Fruit fly (Drosophila melanogaster) whole organism, wandering third instar larva: ENCODE results near the gene CG3434.

Experiments
- Abd-B ChIP-seq: fragments of >200 bp; optimal IDR thresholded peaks from 2 replicates; lab custom pipeline; 2017; ENCODE audit warnings: missing biosample characterization, missing genetic modification characterization
- CG32264 ChIP-seq: fragments of 200-800 bp; sonication (Bioruptor generic); optimal IDR thresholded peaks from 2 replicates; lab custom pipeline; 2016; ENCODE audit warnings: missing biosample characterization, missing genetic modification characterization
- CG9705 ChIP-seq: fragments of 200-800 bp; sonication (Bioruptor generic); optimal IDR thresholded peaks from 2 replicates; lab custom pipeline; 2018; ENCODE audit warnings: missing biosample characterization, mild to moderate bottlenecking, missing genetic modification characterization
- CrebA ChIP-seq: fragments of 200-800 bp; sonication (Bioruptor generic); optimal IDR thresholded peaks from 2 replicates; lab custom pipeline; 2016; ENCODE audit warnings: missing biosample characterization, mild to moderate bottlenecking, missing genetic modification characterization, borderline replicate concordance
- Dfd ChIP-seq: fragments of >200 bp; optimal IDR thresholded peaks from 2 replicates; lab custom pipeline; 2017; ENCODE audit warnings: missing biosample characterization, missing genetic modification characterization
- Dif ChIP-seq: fragments of 200-275, 200-300 bp; sonication (Bioruptor generic); optimal IDR thresholded peaks from 2 replicates; lab custom pipeline; 2018; ENCODE audit warnings: missing biosample characterization, missing genetic modification characterization; ENCODE audit not compliant: partially characterized antibody
- GATAd ChIP-seq: sonication (Bioruptor generic); optimal IDR thresholded peaks from 2 replicates; lab custom pipeline; 2016; ENCODE audit warnings: missing biosample characterization, missing genetic modification characterization
- HLH106 ChIP-seq: fragments of 200-800 bp; optimal IDR thresholded peaks from 3 replicates; lab custom pipeline; 2019; ENCODE audit warnings: missing biosample characterization, mild to moderate bottlenecking, missing genetic modification characterization, moderate library complexity
- Hnf4 ChIP-seq: fragments of 200-800 bp; sonication (Bioruptor generic); optimal IDR thresholded peaks from 2 replicates; lab custom pipeline; 2016; ENCODE audit warnings: missing biosample characterization, mild to moderate bottlenecking, missing genetic modification characterization
- Hr78 ChIP-seq: fragments of >200 bp; optimal IDR thresholded peaks from 2 replicates; lab custom pipeline; 2017; ENCODE audit warnings: missing biosample characterization, missing genetic modification characterization
- Hr83 ChIP-seq: fragments of 200-300 bp; sonication (Bioruptor generic); optimal IDR thresholded peaks from 2 replicates; lab custom pipeline; 2016; ENCODE audit warnings: missing biosample characterization, mild to moderate bottlenecking, missing genetic modification characterization, moderate library complexity; ENCODE audit not compliant: poor library complexity, severe bottlenecking
- Jra ChIP-seq: sonication (Bioruptor generic); optimal IDR thresholded peaks from 2 replicates; lab custom pipeline; 2016; ENCODE audit warnings: missing biosample characterization, missing genetic modification characterization
- Mio ChIP-seq: sonication (Bioruptor generic); optimal IDR thresholded peaks from 2 replicates; lab custom pipeline; 2016; ENCODE audit warnings: missing biosample characterization, missing genetic modification characterization
- Myc ChIP-seq: fragments of >200 bp; optimal IDR thresholded peaks from 2 replicates; lab custom pipeline; 2017
- N ChIP-seq: fragments of >200 bp; optimal IDR thresholded peaks from 2 replicates; lab custom pipeline; 2018; ENCODE audit warnings: missing biosample characterization, missing external identifiers, missing genetic modification characterization
- OdsH ChIP-seq: fragments of 200-800 bp; sonication (Bioruptor generic); optimal IDR thresholded peaks from 2 replicates; lab custom pipeline; 2016; ENCODE audit warnings: missing biosample characterization, mild to moderate bottlenecking, missing genetic modification characterization
- Rel ChIP-seq, 2 experiments: fragments of 200-800 bp; sonication (Bioruptor generic) in 1 of 2; optimal IDR thresholded peaks; 2 replicates in 1 of 2; 3 replicates in 1 of 2; lab custom pipeline; 2016 to 2019; ENCODE audit warnings: mild to moderate bottlenecking in 2 of 2, missing biosample characterization in 2 of 2, missing genetic modification characterization in 2 of 2, moderate library complexity in 1 of 2
- Sp1 ChIP-seq: fragments of 200-800 bp; sonication (Bioruptor generic); optimal IDR thresholded peaks from 3 replicates; lab custom pipeline; 2019; ENCODE audit warnings: missing biosample characterization, mild to moderate bottlenecking, missing genetic modification characterization, moderate library complexity
- Vsx2 ChIP-seq: fragments of 200-300, 225-300 bp; sonication (Bioruptor generic); optimal IDR thresholded peaks from 2 replicates; lab custom pipeline; 2018; ENCODE audit warnings: missing biosample characterization, missing genetic modification characterization; ENCODE audit not compliant: partially characterized antibody
- br ChIP-seq: fragments of 200-800 bp; sonication (Bioruptor generic); optimal IDR thresholded peaks from 2 replicates; lab custom pipeline; 2016; ENCODE audit warnings: missing biosample characterization, missing genetic modification characterization
- brk ChIP-seq: fragments of 200-800 bp; sonication (Bioruptor generic); optimal IDR thresholded peaks from 2 replicates; lab custom pipeline; 2016; ENCODE audit warnings: missing biosample characterization, mild to moderate bottlenecking, missing genetic modification characterization
- dl ChIP-seq, 2 experiments: fragments of 175-275, 200-275 bp in 1 of 2; fragments of 200-275 bp in 1 of 2; sonication (Bioruptor generic); optimal IDR thresholded peaks; lab custom pipeline; 2018; ENCODE audit warnings: mild to moderate bottlenecking in 2 of 2, missing biosample characterization in 2 of 2, missing genetic modification characterization in 2 of 2, moderate library complexity in 2 of 2; ENCODE audit not compliant: partially characterized antibody in 2 of 2, insufficient read depth in 1 of 2
- dmrt93B ChIP-seq: fragments of 200-800 bp; sonication (Bioruptor generic); optimal IDR thresholded peaks from 2 replicates; lab custom pipeline; 2018; ENCODE audit warnings: missing biosample characterization, mild to moderate bottlenecking, missing genetic modification characterization
- dsf ChIP-seq: sonication (Bioruptor generic); optimal IDR thresholded peaks from 2 replicates; lab custom pipeline; 2016; ENCODE audit warnings: missing biosample characterization, missing genetic modification characterization, borderline replicate concordance
- ey ChIP-seq: fragments of 200-800 bp; sonication (Bioruptor generic); optimal IDR thresholded peaks from 2 replicates; lab custom pipeline; 2016; ENCODE audit warnings: missing biosample characterization, missing genetic modification characterization
- foxo ChIP-seq, 2 experiments: fragments of 200-800 bp; sonication (Bioruptor generic); optimal IDR thresholded peaks; 2 replicates in 1 of 2; 3 replicates in 1 of 2; lab custom pipeline; 2016 to 2017; ENCODE audit warnings: missing biosample characterization in 2 of 2, missing genetic modification characterization in 2 of 2
- fru ChIP-seq: fragments of 200-800 bp; sonication (Bioruptor generic); optimal IDR thresholded peaks from 3 replicates; lab custom pipeline; 2016; ENCODE audit warnings: missing biosample characterization, mild to moderate bottlenecking, missing genetic modification characterization
- h ChIP-seq: fragments of 200-800 bp; sonication (Bioruptor generic); optimal IDR thresholded peaks from 3 replicates; lab custom pipeline; 2016; ENCODE audit warnings: missing biosample characterization, mild to moderate bottlenecking, missing genetic modification characterization
- jim ChIP-seq: fragments of 175-275, 200-325 bp; sonication (Bioruptor generic); optimal IDR thresholded peaks from 2 replicates; lab custom pipeline; 2016; ENCODE audit warnings: missing biosample characterization, mild to moderate bottlenecking, missing genetic modification characterization
- lola ChIP-seq: fragments of >200 bp; optimal IDR thresholded peaks from 2 replicates; lab custom pipeline; 2017; ENCODE audit warnings: missing biosample characterization, missing genetic modification characterization
- pan ChIP-seq: fragments of >200 bp; optimal IDR thresholded peaks from 2 replicates; lab custom pipeline; 2017
- psq ChIP-seq: fragments of 200-800 bp; sonication (Bioruptor generic); optimal IDR thresholded peaks from 3 replicates; lab custom pipeline; 2017; ENCODE audit warnings: missing biosample characterization, mild to moderate bottlenecking, missing genetic modification characterization, moderate library complexity
- rgr ChIP-seq: fragments of 200-800 bp; sonication (Bioruptor generic); optimal IDR thresholded peaks from 3 replicates; lab custom pipeline; 2016; ENCODE audit warnings: missing biosample characterization, mild to moderate bottlenecking, missing genetic modification characterization
- sage ChIP-seq: fragments of 200-800 bp; sonication (Bioruptor generic); optimal IDR thresholded peaks from 2 replicates; lab custom pipeline; 2016; ENCODE audit warnings: missing biosample characterization, mild to moderate bottlenecking, missing genetic modification characterization
- sv ChIP-seq: fragments of 200-800 bp; sonication (Bioruptor generic); optimal IDR thresholded peaks from 3 replicates; lab custom pipeline; 2016; ENCODE audit warnings: missing biosample characterization, missing genetic modification characterization
- tai ChIP-seq: sonication (Bioruptor generic); optimal IDR thresholded peaks from 2 replicates; lab custom pipeline; 2016; ENCODE audit warnings: missing biosample characterization, missing genetic modification characterization
- usp ChIP-seq: fragments of >200 bp; optimal IDR thresholded peaks from 2 replicates; lab custom pipeline; 2017; ENCODE audit warnings: missing biosample characterization, missing genetic modification characterization
- woc ChIP-seq: sonication (Bioruptor generic); optimal IDR thresholded peaks from 2 replicates; lab custom pipeline; 2016; ENCODE audit warnings: missing biosample characterization, mild to moderate bottlenecking, missing genetic modification characterization

The CG3434 gene

DNA sequence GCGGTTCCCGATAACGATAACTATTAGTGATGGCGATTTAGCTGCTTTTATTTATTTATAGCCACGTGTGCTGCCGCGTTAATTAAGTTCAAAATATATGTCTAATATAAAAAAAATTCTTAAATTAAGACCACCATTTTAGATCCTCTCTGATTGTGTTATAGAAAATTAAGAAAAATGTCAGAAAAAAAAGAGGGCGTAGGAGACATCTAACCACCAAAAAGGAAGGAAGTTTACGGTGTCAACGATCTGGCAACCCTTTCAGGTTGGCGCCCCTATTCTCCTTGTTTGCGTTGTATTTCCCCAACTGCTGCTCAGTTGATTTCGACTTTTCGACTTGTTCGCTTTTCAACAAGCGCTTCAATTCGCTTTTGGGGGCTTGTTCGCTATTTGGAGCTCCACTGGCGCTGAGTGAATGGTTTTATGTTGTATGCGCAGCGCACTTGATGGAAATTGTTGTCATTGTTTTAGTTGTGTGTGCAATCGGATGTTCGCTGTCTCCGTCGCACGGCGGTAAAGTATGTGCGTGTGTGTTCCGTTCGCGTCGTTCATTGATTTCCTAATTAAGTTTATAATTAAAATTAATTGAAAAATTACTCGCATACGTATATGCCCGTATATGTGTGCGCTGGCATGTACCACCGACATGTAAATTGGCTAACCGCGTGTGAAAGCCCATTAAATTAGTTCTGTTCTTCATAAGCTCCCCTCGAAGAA is at the start of gene CG3434, which contains the start of gene CG44838:
Gene CG3434, minus strand, starts transcription at position 25 of the 717 bp plus-strand sequence.
Gene CG44838, plus strand, starts transcription at position 276 of the 717 bp plus-strand sequence.
- TF ChIP-seq CG9705 (GFP tag; lab: Kevin White, UChicago) (peak; percentile 61), lola (GFP tag; lab: Kevin White, UChicago) (no peak), Jra (GFP tag; lab: Kevin White, UChicago) (peak; percentile 79), dsf (peak; percentile 70), Sp1 (GFP tag; lab: Kevin White, UChicago) (peak; percentile 73), CG32264 (GFP tag; lab: Kevin White, UChicago) (no peak), psq (peak; percentile 85), OdsH (GFP tag; lab: Kevin White, UChicago) (peak; percentile 71), Mio (GFP tag; lab: Kevin White, UChicago) (no peak), sage (GFP tag; lab: Kevin White, UChicago) (peak; percentile 78), pan (no peak), Myc (lab: Kevin White, UChicago) (peak; percentile 92), GATAd (GFP tag; lab: Kevin White, UChicago) (no peak), h (peak; percentile 89), Hnf4 (GFP tag; lab: Kevin White, UChicago) (peak; percentile 76), Hr78 (GFP tag; lab: Kevin White, UChicago) (no peak), woc (GFP tag; lab: Kevin White, UChicago) (peak; percentile 79), fru (GFP tag; lab: Kevin White, UChicago) (peak; percentile 77), Vsx2 (GFP tag; lab: Kevin White, UChicago) (no peak), ey (peak; percentile 76), Dfd (GFP tag; lab: Kevin White, UChicago) (no peak), rgr (GFP tag; lab: Kevin White, UChicago) (peak; percentile 82), br (GFP tag; lab: Kevin White, UChicago) (peak; percentile 77), tai (GFP tag; lab: Kevin White, UChicago) (peak; percentile 69), dmrt93B (peak; percentile 42), N (GFP tag; lab: Kevin White, UChicago) (no peak), Rel (GFP tag; optimal IDR thresholded peaks at IDR 0.05; lab: Kevin White, UChicago) (peak; percentile 34), Rel (tag; optimal IDR thresholded peaks at IDR 0.05; lab: Kevin White, UChicago) (peak; percentile 96), brk (GFP tag; lab: Kevin White, UChicago) (peak; percentile 57), foxo (GFP tag; optimal IDR thresholded peaks at IDR 0.05; lab: Kevin White, UChicago) (peak in 1 of 2 experiments; percentile 82), jim (no peak), HLH106 (tag; lab: Kevin White, UChicago) (peak; percentile 76), dl (GFP tag; optimal IDR thresholded peaks at IDR 0.05; lab: Kevin White, UChicago; ENCODE audit: insufficient read depth in 1 of 2, partially characterized antibody in 2 of 2) (no peak), sv (GFP tag; lab: Kevin White, UChicago) (peak; percentile 84), Hr83 (GFP tag; lab: Kevin White, UChicago) (peak; percentile 70), CrebA (GFP tag; lab: Kevin White, UChicago) (no peak), Dif (GFP tag; lab: Kevin White, UChicago) (no peak), Abd-B (GFP tag; lab: Kevin White, UChicago) (no peak), usp (no peak)
